Fruit fly (Drosophila melanogaster): ENCODE data around the gene CG43897.

- no peak for TF ChIP-seq cic (GFP tag; optimal IDR thresholded peaks at IDR 0.05)
- no peak for TF ChIP-seq CG33017 (tag; optimal IDR thresholded peaks at IDR 0.05)
- TF ChIP-seq CG7101 (tag; optimal IDR thresholded peaks at IDR 0.05) = no peak
- TF ChIP-seq ovo (GFP tag; optimal IDR thresholded peaks at IDR 0.05) = no peak
- TF ChIP-seq pad (GFP tag; optimal IDR thresholded peaks at IDR 0.05) = no peak
- no peak for TF ChIP-seq toe (GFP tag; optimal IDR thresholded peaks at IDR 0.05)
- no peak for TF ChIP-seq CG7045 (GFP tag; optimal IDR thresholded peaks at IDR 0.05)
- TF ChIP-seq cnc (optimal IDR thresholded peaks at IDR 0.05) = no peak
Observed at dm6 chr3L:9878685-9879084, 65.0 kb downstream of the CG43897 start, which contains the start of gene CG34382.

Measured in whole organism, adult.